Worm (Caenorhabditis elegans) whole organism, late embryonic: ENCODE results near the gene K06A9.2.
A peak's percentile ranks its signal among the peaks of the same experiment; 100 is the strongest.

Source experiments
- F13H6.1 ChIP-seq: sonication (generic microtip); optimal IDR thresholded peaks from 2 replicates; lab custom pipeline; 2016; ENCODE audit warnings: missing genetic modification characterization, missing compliant biosample characterization
- K02D7.2 ChIP-seq: sonication (generic microtip); optimal IDR thresholded peaks from 2 replicates; lab custom pipeline; 2017; ENCODE audit warnings: mild to moderate bottlenecking, missing genetic modification characterization, missing compliant biosample characterization
- K09A11.1 ChIP-seq: sonication (generic microtip); optimal IDR thresholded peaks from 2 replicates; lab custom pipeline; 2017; ENCODE audit warnings: antibody characterized with exemption, mild to moderate bottlenecking, missing genetic modification characterization, missing compliant biosample characterization; ENCODE audit not compliant: insufficient read depth
- T23F11.4 ChIP-seq: fragments of 200-800 bp; sonication (Bioruptor generic); optimal IDR thresholded peaks from 2 replicates; lab custom pipeline; 2018; ENCODE audit warnings: mild to moderate bottlenecking, missing genetic modification characterization, missing compliant biosample characterization
- ahr-1 ChIP-seq: sonication (generic microtip); optimal IDR thresholded peaks from 2 replicates; lab custom pipeline; 2016; ENCODE audit warnings: missing genetic modification characterization, missing compliant biosample characterization
- ama-1 ChIP-seq: fragments of 150-350 bp; optimal IDR thresholded peaks from 2 replicates; lab custom pipeline; 2014
- ceh-14 ChIP-seq: sonication (generic microtip); optimal IDR thresholded peaks from 2 replicates; lab custom pipeline; 2016; ENCODE audit warnings: missing genotype, missing genetic modification characterization, missing compliant biosample characterization
- ceh-19 ChIP-seq: fragments of 200-800 bp; sonication (Bioruptor generic); optimal IDR thresholded peaks from 2 replicates; lab custom pipeline; 2018; ENCODE audit warnings: mild to moderate bottlenecking, missing genetic modification characterization, missing compliant biosample characterization
- ceh-2 ChIP-seq: sonication (generic microtip); optimal IDR thresholded peaks from 2 replicates; lab custom pipeline; 2016; ENCODE audit warnings: missing genotype, missing genetic modification characterization, missing compliant biosample characterization
- ceh-22 ChIP-seq: sonication (generic microtip); optimal IDR thresholded peaks from 2 replicates; lab custom pipeline; 2017; ENCODE audit warnings: missing biosample characterization, missing genetic modification characterization
- ceh-24 ChIP-seq: sonication (generic microtip); optimal IDR thresholded peaks from 2 replicates; lab custom pipeline; 2016; ENCODE audit warnings: mild to moderate bottlenecking, missing genetic modification characterization, missing compliant biosample characterization
- ceh-30 ChIP-seq: fragments of 150-350 bp; optimal IDR thresholded peaks from 2 replicates; lab custom pipeline; 2014; ENCODE audit warnings: missing biosample characterization, missing genetic modification characterization
- ceh-31 ChIP-seq: sonication (generic microtip); optimal IDR thresholded peaks from 2 replicates; lab custom pipeline; 2016; ENCODE audit warnings: missing genetic modification characterization, missing compliant biosample characterization
- ceh-9 ChIP-seq: sonication (generic microtip); optimal IDR thresholded peaks from 2 replicates; lab custom pipeline; 2016; ENCODE audit warnings: mild to moderate bottlenecking, missing genetic modification characterization, inconsistent platforms, missing compliant biosample characterization
- elt-2 ChIP-seq: sonication (generic microtip); optimal IDR thresholded peaks from 2 replicates; lab custom pipeline; 2016; ENCODE audit warnings: missing genetic modification reagents, missing genetic modification characterization, missing compliant biosample characterization
- eyg-1 ChIP-seq: sonication (generic microtip); optimal IDR thresholded peaks from 2 replicates; lab custom pipeline; 2016; ENCODE audit warnings: missing genotype, missing genetic modification characterization, missing compliant biosample characterization
- fax-1 ChIP-seq: sonication (generic microtip); optimal IDR thresholded peaks from 2 replicates; lab custom pipeline; 2016; ENCODE audit warnings: missing genotype, missing genetic modification characterization, missing compliant biosample characterization
- fkh-10 ChIP-seq: fragments of 150-350 bp; optimal IDR thresholded peaks from 2 replicates; lab custom pipeline; 2014; ENCODE audit warnings: missing biosample characterization, missing genetic modification reagents, missing genetic modification characterization
- hlh-15 ChIP-seq: sonication (generic microtip); optimal IDR thresholded peaks from 2 replicates; lab custom pipeline; 2016; ENCODE audit warnings: missing genetic modification characterization, missing compliant biosample characterization
- hlh-6 ChIP-seq: sonication (generic microtip); optimal IDR thresholded peaks from 2 replicates; lab custom pipeline; 2016; ENCODE audit warnings: missing genotype, missing genetic modification characterization, missing compliant biosample characterization
- hlh-8 ChIP-seq: sonication (generic microtip); optimal IDR thresholded peaks from 2 replicates; lab custom pipeline; 2016; ENCODE audit warnings: missing genotype, missing genetic modification characterization, missing compliant biosample characterization
- lin-11 ChIP-seq: fragments of 200-800 bp; sonication (Bioruptor generic); optimal IDR thresholded peaks from 2 replicates; lab custom pipeline; 2018; ENCODE audit warnings: mild to moderate bottlenecking, missing genetic modification characterization, missing compliant biosample characterization
- mec-3 ChIP-seq: sonication (generic microtip); optimal IDR thresholded peaks from 2 replicates; lab custom pipeline; 2016; ENCODE audit warnings: borderline replicate concordance, missing genetic modification characterization, missing compliant biosample characterization
- nfya-1 ChIP-seq: sonication (generic microtip); optimal IDR thresholded peaks from 2 replicates; lab custom pipeline; 2017; ENCODE audit warnings: missing genetic modification characterization, mild to moderate bottlenecking, missing compliant biosample characterization, antibody characterized with exemption, moderate library complexity
- nhr-11 ChIP-seq: fragments of 150-350 bp; optimal IDR thresholded peaks from 2 replicates; lab custom pipeline; 2014; ENCODE audit warnings: missing biosample characterization, missing genetic modification characterization
- nhr-232 ChIP-seq: sonication (generic microtip); optimal IDR thresholded peaks from 2 replicates; lab custom pipeline; 2016; ENCODE audit warnings: missing genetic modification characterization, missing compliant biosample characterization
- odd-2 ChIP-seq: sonication (generic microtip); optimal IDR thresholded peaks from 2 replicates; lab custom pipeline; 2017; ENCODE audit warnings: antibody characterized with exemption, mild to moderate bottlenecking, missing genetic modification characterization, missing compliant biosample characterization
- pag-3 ChIP-seq: sonication (generic microtip); optimal IDR thresholded peaks from 2 replicates; lab custom pipeline; 2016; ENCODE audit warnings: missing compliant biosample characterization, missing genetic modification characterization, borderline replicate concordance
- pha-2 ChIP-seq: sonication (generic microtip); optimal IDR thresholded peaks from 2 replicates; lab custom pipeline; 2017; ENCODE audit warnings: mild to moderate bottlenecking, missing genetic modification characterization, missing compliant biosample characterization
- pqm-1 ChIP-seq: sonication (generic microtip); optimal IDR thresholded peaks from 2 replicates; lab custom pipeline; 2016; ENCODE audit warnings: missing genetic modification characterization, missing compliant biosample characterization
- pros-1 ChIP-seq: fragments of 150-350 bp; optimal IDR thresholded peaks from 2 replicates; lab custom pipeline; 2014; ENCODE audit warnings: missing biosample characterization, missing genetic modification reagents, missing genetic modification characterization
- sdc-2 ChIP-seq: sonication (generic microtip); optimal IDR thresholded peaks from 2 replicates; lab custom pipeline; 2016; ENCODE audit warnings: missing genotype, missing genetic modification characterization, missing compliant biosample characterization
- syd-9 ChIP-seq: sonication (generic microtip); optimal IDR thresholded peaks from 2 replicates; lab custom pipeline; 2016; ENCODE audit warnings: mild to moderate bottlenecking, missing genetic modification characterization, moderate library complexity, missing compliant biosample characterization
- tbx-7 ChIP-seq: sonication (generic microtip); optimal IDR thresholded peaks from 2 replicates; lab custom pipeline; 2016; ENCODE audit warnings: missing genotype, missing genetic modification characterization, missing compliant biosample characterization
- unc-3 ChIP-seq, 2 experiments: fragments of 200-800 bp in 1 of 2; sonication (Bioruptor generic) in 1 of 2; sonication (generic microtip) in 1 of 2; conservative IDR thresholded peaks in 1 of 2; optimal IDR thresholded peaks in 1 of 2; 2 replicates each; pipeline versions ENCODE4 v1.3.6 to Lab custom; 2016 to 2022; ENCODE audit warnings: missing compliant biosample characterization in 2 of 2, missing genetic modification characterization in 2 of 2, missing genetic modification reagents in 1 of 2
- unc-55 ChIP-seq: sonication (generic microtip); optimal IDR thresholded peaks from 2 replicates; lab custom pipeline; 2017; ENCODE audit warnings: missing biosample characterization, missing genetic modification reagents, missing genetic modification characterization
- unc-86 ChIP-seq: sonication (generic microtip); optimal IDR thresholded peaks from 2 replicates; lab custom pipeline; 2016; ENCODE audit warnings: missing genetic modification characterization, missing compliant biosample characterization
- zip-5 ChIP-seq: sonication (generic microtip); optimal IDR thresholded peaks from 2 replicates; lab custom pipeline; 2016; ENCODE audit warnings: missing genetic modification characterization, missing compliant biosample characterization

K06A9.2 gene

DNA sequence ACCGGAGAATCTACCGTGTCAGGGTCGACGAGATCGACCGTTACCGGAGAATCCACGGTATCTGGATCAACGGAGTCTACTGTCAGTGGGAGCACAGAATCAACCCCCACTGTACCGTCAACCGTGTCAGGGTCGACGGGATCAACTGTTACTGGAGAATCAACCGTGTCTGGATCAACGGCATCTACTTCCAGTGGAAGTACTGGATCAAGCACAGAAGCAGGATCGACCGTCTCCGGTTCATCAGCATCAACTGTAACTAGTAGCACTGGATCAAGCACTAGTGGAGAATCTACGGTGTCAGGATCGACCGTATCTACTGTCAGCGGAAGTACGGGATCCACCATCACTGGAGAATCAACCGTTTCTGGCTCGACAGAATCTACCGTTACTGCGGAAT lies 35.8 kb downstream of the K06A9.2 start, which contains the start of gene H02F09.2:
H02F09.2 (plus strand) TSS at position 301 of the 400 bp plus-strand sequence.
- TF ChIP-seq ceh-19: no peak
- TF ChIP-seq hlh-6: no peak
- no peak for TF ChIP-seq ama-1 (lab: Kevin White, UChicago)
- TF ChIP-seq unc-55 (GFP tag; lab: Kevin White, UChicago): no peak

ce11 chrX:1576337-1576736 lies 40.2 kb downstream of the K06A9.2 start, which contains the start of gene wrt-9:
Gene wrt-9, plus strand, starts transcription at chrX:1576637.
- no peak for TF ChIP-seq ceh-22 (tag; lab: Kevin White, UChicago)
- TF ChIP-seq syd-9 (tag; lab: Kevin White, UChicago): no peak
- TF ChIP-seq sdc-2 (tag; lab: Kevin White, UChicago): no peak
- TF ChIP-seq lin-11 (tag; lab: Kevin White, UChicago): no peak
- TF ChIP-seq tbx-7 (tag; lab: Kevin White, UChicago): no peak
- no peak for TF ChIP-seq pha-2
- no peak for TF ChIP-seq fax-1
- no peak for TF ChIP-seq ceh-2 (tag; lab: Kevin White, UChicago)
- TF ChIP-seq unc-55 (GFP tag; lab: Kevin White, UChicago): no peak
- no peak for TF ChIP-seq ceh-24 (tag; lab: Kevin White, UChicago)
- no peak for TF ChIP-seq nhr-11 (tag; lab: Kevin White, UChicago)
- TF ChIP-seq hlh-6: no peak
- no peak for TF ChIP-seq ceh-31 (tag; lab: Kevin White, UChicago)
- no peak for TF ChIP-seq ceh-19
- TF ChIP-seq unc-3 (GFP tag; conservative IDR thresholded peaks at IDR 0.05; lab: Robert Waterston, UW): no peak
- no peak for TF ChIP-seq unc-3 (tag; optimal IDR thresholded peaks at IDR 0.05; lab: Kevin White, UChicago)
- no peak for TF ChIP-seq elt-2

- TF ChIP-seq pros-1 (tag; lab: Kevin White, UChicago) (no peak), hlh-8 (tag; lab: Kevin White, UChicago) (no peak), mec-3 (tag; lab: Kevin White, UChicago) (no peak), zip-5 (tag; lab: Kevin White, UChicago) (no peak), ceh-19 (peak; percentile 5), ceh-9 (tag; lab: Kevin White, UChicago) (no peak), odd-2 (tag; lab: Kevin White, UChicago) (no peak), eyg-1 (tag; lab: Kevin White, UChicago) (no peak), T23F11.4 (GFP tag; lab: Kevin White, UChicago) (peak; percentile 15), pag-3 (tag; lab: Kevin White, UChicago) (no peak), ceh-30 (tag; lab: Kevin White, UChicago) (no peak), fkh-10 (no peak), fax-1 (no peak), K09A11.1 (tag; lab: Kevin White, UChicago) (no peak), ceh-14 (tag; lab: Kevin White, UChicago) (no peak), nfya-1 (tag; lab: Kevin White, UChicago) (peak; percentile 23), unc-3 (GFP tag; conservative IDR thresholded peaks at IDR 0.05; lab: Robert Waterston, UW) (0 out of 2 replicates have a peak, but pooled peaks have one; percentile 12), unc-3 (tag; optimal IDR thresholded peaks at IDR 0.05; lab: Kevin White, UChicago) (no peak), K02D7.2 (tag; lab: Kevin White, UChicago) (no peak), ahr-1 (tag; lab: Kevin White, UChicago) (no peak), nhr-232 (tag; lab: Kevin White, UChicago) (no peak), pqm-1 (no peak), unc-86 (tag; lab: Kevin White, UChicago) (no peak), hlh-15 (no peak), sdc-2 (tag; lab: Kevin White, UChicago) (no peak), F13H6.1 (tag; lab: Kevin White, UChicago) (no peak)
- TF ChIP-seq, all 69 proteins: peak for 4
Observed at ce11 chrX:1578682-1579081, 42.5 kb downstream of the K06A9.2 start.
